Worm (Caenorhabditis elegans) whole organism, L4 larva: Measurements from ENCODE around the gene nep-26.
"Not testable (repeated sequence)": the region's sequence is repeated elsewhere in the genome, so short reads cannot be mapped to it uniquely, and the experiment has no call there.

Experiments used
- F10B5.3 ChIP-seq: sonication (generic microtip); optimal IDR thresholded peaks from 2 replicates; lab custom pipeline; 2016; ENCODE audit warnings: mild to moderate bottlenecking, missing genetic modification characterization, missing compliant biosample characterization
- F26F4.8 ChIP-seq: fragments of 200-800 bp; sonication (Bioruptor generic); conservative IDR thresholded peaks from 2 replicates; pipeline ENCODE4 v1.3.6; 2022; ENCODE audit warnings: missing genetic modification characterization, missing compliant biosample characterization
- F37D6.2 ChIP-seq: sonication (generic microtip); optimal IDR thresholded peaks from 2 replicates; lab custom pipeline; 2016; ENCODE audit warnings: mild to moderate bottlenecking, missing genetic modification characterization, missing compliant biosample characterization
- T20F7.1 ChIP-seq: fragments of 200-800 bp; sonication (Bioruptor generic); optimal IDR thresholded peaks from 2 replicates; lab custom pipeline; 2018; ENCODE audit warnings: mild to moderate bottlenecking, missing genetic modification characterization, missing compliant biosample characterization
- T26A8.4 ChIP-seq: fragments of 200-800 bp; sonication (Bioruptor generic); IDR thresholded peaks from 2 replicates; pipeline ENCODE4 v1.3.6; 2022; ENCODE audit warnings: missing genetic modification characterization, missing compliant biosample characterization
- Y5F2A.4 ChIP-seq: fragments of 200-800 bp; sonication (Bioruptor generic); optimal IDR thresholded peaks from 2 replicates; lab custom pipeline; 2018; ENCODE audit warnings: mild to moderate bottlenecking, missing genetic modification characterization, missing compliant biosample characterization
- Y75B8A.6 ChIP-seq: fragments of 200-800 bp; sonication (Bioruptor generic); IDR thresholded peaks from 2 replicates; pipeline ENCODE4 v1.3.6; 2022; ENCODE audit warnings: missing genetic modification reagents, missing genetic modification characterization, missing compliant biosample characterization
- ZK337.2 ChIP-seq: fragments of 200-800 bp; sonication (Bioruptor generic); IDR thresholded peaks from 2 replicates; pipeline ENCODE4 v1.3.6; 2022; ENCODE audit warnings: missing genetic modification reagents, missing genetic modification characterization, missing compliant biosample characterization
- aha-1 ChIP-seq: fragments of 150-350 bp; peaks from one replicate; lab custom pipeline; 2014; ENCODE audit warnings: missing biosample characterization, missing genetic modification characterization
- ama-1 ChIP-seq: fragments of 150-350 bp; optimal IDR thresholded peaks from 2 replicates; lab custom pipeline; 2014; ENCODE audit warnings: inconsistent platforms, mixed read lengths
- arid-1 ChIP-seq: fragments of 200-800 bp; sonication (Bioruptor generic); conservative IDR thresholded peaks from 2 replicates; pipeline ENCODE4 v1.3.6; 2022; ENCODE audit warnings: missing genetic modification reagents, missing genetic modification characterization, missing compliant biosample characterization
- ceh-82 ChIP-seq: sonication (generic microtip); optimal IDR thresholded peaks from 2 replicates; lab custom pipeline; 2017; ENCODE audit warnings: missing biosample characterization, missing genetic modification characterization
- cey-2 ChIP-seq: sonication (generic microtip); optimal IDR thresholded peaks from 3 replicates; lab custom pipeline; 2017; ENCODE audit warnings: missing genetic modification characterization, mild to moderate bottlenecking, missing compliant biosample characterization, antibody characterized with exemption, borderline replicate concordance; ENCODE audit not compliant: insufficient read depth
- ctbp-1 ChIP-seq: fragments of 200-800 bp; sonication (Bioruptor generic); IDR thresholded peaks from 2 replicates; pipeline ENCODE4 v1.3.6; 2022; ENCODE audit warnings: missing genetic modification reagents, missing genetic modification characterization, missing compliant biosample characterization
- daf-16 ChIP-seq, 3 experiments: sonication (generic microtip); optimal IDR thresholded peaks; 2 replicates each; lab custom pipeline; 2016 to 2017; ENCODE audit warnings: missing genetic modification characterization in 3 of 3, missing genetic modification reagents in 3 of 3, mild to moderate bottlenecking in 2 of 3, missing compliant biosample characterization in 2 of 3, missing biosample characterization in 1 of 3, moderate library complexity in 1 of 3
- dpl-1 ChIP-seq: fragments of 150-350 bp; optimal IDR thresholded peaks from 2 replicates; lab custom pipeline; 2014; ENCODE audit warnings: missing biosample characterization, missing genetic modification reagents, missing genetic modification characterization
- duxl-1 ChIP-seq: sonication (generic microtip); optimal IDR thresholded peaks from 2 replicates; lab custom pipeline; 2016; ENCODE audit warnings: mild to moderate bottlenecking, missing genetic modification characterization, moderate library complexity, missing compliant biosample characterization; ENCODE audit not compliant: poor library complexity
- dve-1 ChIP-seq: sonication (generic microtip); optimal IDR thresholded peaks from 2 replicates; lab custom pipeline; 2017; ENCODE audit warnings: antibody characterized with exemption, mild to moderate bottlenecking, missing genetic modification characterization, missing compliant biosample characterization; ENCODE audit not compliant: insufficient read depth
- fkh-10 ChIP-seq: fragments of 150-350 bp; optimal IDR thresholded peaks from 2 replicates; lab custom pipeline; 2014; ENCODE audit warnings: missing biosample characterization, missing genetic modification reagents, missing genetic modification characterization
- hlh-11 ChIP-seq: fragments of 200-800 bp; sonication (Bioruptor generic); optimal IDR thresholded peaks from 2 replicates; lab custom pipeline; 2018; ENCODE audit warnings: mild to moderate bottlenecking, missing genetic modification characterization, missing compliant biosample characterization
- hlh-30 ChIP-seq: sonication (generic microtip); optimal IDR thresholded peaks from 2 replicates; lab custom pipeline; 2017; ENCODE audit warnings: antibody characterized with exemption, mild to moderate bottlenecking, missing genetic modification characterization, missing compliant biosample characterization; ENCODE audit not compliant: insufficient read depth
- hmg-1.1 ChIP-seq: fragments of 200-800 bp; sonication (Bioruptor generic); IDR thresholded peaks from 2 replicates; pipeline ENCODE4 v1.3.6; 2022; ENCODE audit warnings: missing genetic modification reagents, missing genetic modification characterization, missing compliant biosample characterization
- jun-1 ChIP-seq: fragments of 150-350 bp; optimal IDR thresholded peaks from 2 replicates; lab custom pipeline; 2014; ENCODE audit warnings: missing biosample characterization, missing genetic modification reagents, missing genetic modification characterization
- lim-7 ChIP-seq: fragments of 200-800 bp; sonication (Bioruptor generic); IDR thresholded peaks from 2 replicates; pipeline ENCODE4 v1.3.6; 2022; ENCODE audit warnings: missing genetic modification characterization, missing compliant biosample characterization
- lin-1 ChIP-seq: fragments of 200-800 bp; sonication (Bioruptor generic); IDR thresholded peaks from 2 replicates; pipeline ENCODE4 v1.3.6; 2022; ENCODE audit warnings: missing genetic modification reagents, missing genetic modification characterization, missing compliant biosample characterization
- lin-13 ChIP-seq: fragments of 150-350 bp; optimal IDR thresholded peaks from 2 replicates; lab custom pipeline; 2014; ENCODE audit warnings: missing biosample characterization, missing genetic modification reagents, missing genetic modification characterization
- lin-38 ChIP-seq: fragments of 200-800 bp; sonication (Bioruptor generic); IDR thresholded peaks from 2 replicates; pipeline ENCODE4 v1.3.6; 2022; ENCODE audit warnings: missing genetic modification reagents, missing genetic modification characterization, missing compliant biosample characterization
- lin-39 ChIP-seq: fragments of 150-350 bp; optimal IDR thresholded peaks from 2 replicates; lab custom pipeline; 2014; ENCODE audit warnings: missing biosample characterization, missing genetic modification reagents, missing genetic modification characterization
- lsy-2 ChIP-seq, 2 experiments: fragments of 150-350 bp in 1 of 2; sonication (generic microtip) in 1 of 2; optimal IDR thresholded peaks; 2 replicates each; lab custom pipeline; 2014 to 2017; ENCODE audit warnings: missing biosample characterization in 2 of 2, missing genetic modification characterization in 2 of 2
- madf-5 ChIP-seq, 2 experiments: fragments of 200-800 bp; sonication (Bioruptor generic); IDR thresholded peaks; 2 replicates each; pipeline ENCODE4 v1.3.6; 2022; ENCODE audit warnings: missing compliant biosample characterization in 2 of 2, missing genetic modification characterization in 2 of 2
- mep-1 ChIP-seq: fragments of 150-350 bp; sonication (generic microtip); optimal IDR thresholded peaks from 3 replicates; lab custom pipeline; 2014; ENCODE audit warnings: missing biosample characterization, missing genetic modification characterization
- mes-2 ChIP-seq: sonication (generic microtip); optimal IDR thresholded peaks from 2 replicates; lab custom pipeline; 2016; ENCODE audit warnings: missing genotype, mild to moderate bottlenecking, missing genetic modification characterization, missing compliant biosample characterization; ENCODE audit not compliant: poor library complexity, severe bottlenecking
- nhr-10 ChIP-seq: fragments of 150-350 bp; optimal IDR thresholded peaks from 2 replicates; lab custom pipeline; 2014; ENCODE audit warnings: missing biosample characterization, missing genetic modification characterization
- nhr-42 ChIP-seq: fragments of 200-800 bp; sonication (Bioruptor generic); IDR thresholded peaks from 2 replicates; pipeline ENCODE4 v1.3.6; 2022; ENCODE audit warnings: missing genetic modification characterization, missing compliant biosample characterization
- nhr-77 ChIP-seq: fragments of 150-350 bp; optimal IDR thresholded peaks from 2 replicates; lab custom pipeline; 2014; ENCODE audit warnings: missing biosample characterization, missing genetic modification characterization
- pha-4 ChIP-seq, 2 experiments: fragments of 150-350 bp in 1 of 2; fragments of 200-800 bp in 1 of 2; sonication (Bioruptor generic) in 1 of 2; IDR thresholded peaks in 1 of 2; optimal IDR thresholded peaks in 1 of 2; 2 replicates each; pipeline versions ENCODE4 v1.3.6 to Lab custom; 2014 to 2022; ENCODE audit warnings: missing genetic modification characterization in 2 of 2, missing genetic modification reagents in 2 of 2, missing biosample characterization in 1 of 2, missing compliant biosample characterization in 1 of 2
- php-3 ChIP-seq: fragments of 200-800 bp; sonication (Bioruptor generic); IDR thresholded peaks from 2 replicates; pipeline ENCODE4 v1.3.6; 2022; ENCODE audit warnings: missing genetic modification reagents, missing genetic modification characterization, missing compliant biosample characterization
- rbr-2 ChIP-seq: sonication (generic microtip); optimal IDR thresholded peaks from 2 replicates; lab custom pipeline; 2016; ENCODE audit warnings: missing genotype, missing genetic modification characterization, missing compliant biosample characterization
- saeg-2 ChIP-seq: fragments of 200-800 bp; sonication (Bioruptor generic); IDR thresholded peaks from 2 replicates; pipeline ENCODE4 v1.3.6; 2022; ENCODE audit warnings: missing genetic modification reagents, missing genetic modification characterization, missing compliant biosample characterization
- set-16 ChIP-seq: fragments of 200-800 bp; sonication (Bioruptor generic); IDR thresholded peaks from 2 replicates; pipeline ENCODE4 v1.3.6; 2022; ENCODE audit warnings: missing genetic modification reagents, missing genetic modification characterization, missing compliant biosample characterization
- spr-1 ChIP-seq: sonication (generic microtip); optimal IDR thresholded peaks from 2 replicates; lab custom pipeline; 2016; ENCODE audit warnings: mild to moderate bottlenecking, missing genetic modification characterization, missing compliant biosample characterization
- unc-130 ChIP-seq: sonication (generic microtip); optimal IDR thresholded peaks from 2 replicates; lab custom pipeline; 2016; ENCODE audit warnings: missing genetic modification reagents, missing genetic modification characterization, missing compliant biosample characterization
- vab-7 ChIP-seq: fragments of 200-800 bp; sonication (Bioruptor generic); IDR thresholded peaks from 2 replicates; pipeline ENCODE4 v1.3.6; 2022; ENCODE audit warnings: missing genetic modification reagents, missing genetic modification characterization, missing compliant biosample characterization
- zfp-3 ChIP-seq: fragments of 200-800 bp; sonication (Bioruptor generic); conservative IDR thresholded peaks from 2 replicates; pipeline ENCODE4 v1.3.6; 2022; ENCODE audit warnings: missing genetic modification reagents, missing genetic modification characterization, missing compliant biosample characterization

Gene nep-26

DNA sequence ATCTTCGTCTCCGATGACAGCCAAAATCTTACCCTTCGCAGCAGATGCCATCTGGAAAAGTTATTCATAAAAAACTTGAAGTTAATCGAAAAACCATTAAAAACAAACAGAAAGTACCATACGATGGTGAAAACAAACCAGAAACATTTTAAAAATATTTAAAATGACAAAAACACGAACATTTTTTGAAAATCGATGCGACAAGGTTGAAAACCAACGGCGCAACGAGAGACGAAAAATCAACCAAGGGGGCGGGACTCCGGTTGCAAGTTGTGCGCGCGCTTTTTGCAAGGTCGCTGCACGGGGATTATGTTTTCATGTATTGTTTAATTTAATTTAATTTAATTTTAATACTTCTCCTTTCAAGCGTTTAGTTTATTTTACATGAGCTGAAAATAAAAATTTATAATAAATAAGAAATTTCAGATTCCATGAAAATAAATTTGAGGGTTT is 3.8 kb upstream of the nep-26 start, which contains the start of gene vha-9 (continued):
- TF ChIP-seq php-3, result no peak
- TF ChIP-seq lin-39 (tag; lab: Kevin White, UChicago), result no peak
- peak; percentile 33 for TF ChIP-seq fkh-10 (GFP tag; lab: Kevin White, UChicago)
- no peak for TF ChIP-seq Y5F2A.4 (GFP tag; lab: Kevin White, UChicago)
- no peak for TF ChIP-seq ZK337.2 (GFP tag; lab: Robert Waterston, UW)
- no peak for TF ChIP-seq nhr-10 (tag; lab: Kevin White, UChicago)
- TF ChIP-seq nhr-77 (tag; lab: Kevin White, UChicago), result peak; percentile 53
- TF ChIP-seq lin-13 (GFP tag; lab: Kevin White, UChicago), result peak; percentile 59
- TF ChIP-seq duxl-1, result no peak
- TF ChIP-seq F10B5.3 (tag; lab: Kevin White, UChicago), result no peak
- TF ChIP-seq nhr-42 (GFP tag; lab: Robert Waterston, UW), result peak; percentile 56; the same call in 1 of the 2 replicates
- TF ChIP-seq pha-4 (GFP tag; IDR thresholded peaks at IDR 0.05; lab: Robert Waterston, UW), result 0 out of 2 replicates have a peak, but pooled peaks have one; percentile 46
- TF ChIP-seq pha-4 (tag; optimal IDR thresholded peaks at IDR 0.05; lab: Kevin White, UChicago), result no peak
- peak; percentile 62 for TF ChIP-seq hlh-11 (tag; lab: Kevin White, UChicago)
- TF ChIP-seq ceh-82, result no peak
- TF ChIP-seq cey-2 (tag; lab: Kevin White, UChicago), result no peak

DNA sequence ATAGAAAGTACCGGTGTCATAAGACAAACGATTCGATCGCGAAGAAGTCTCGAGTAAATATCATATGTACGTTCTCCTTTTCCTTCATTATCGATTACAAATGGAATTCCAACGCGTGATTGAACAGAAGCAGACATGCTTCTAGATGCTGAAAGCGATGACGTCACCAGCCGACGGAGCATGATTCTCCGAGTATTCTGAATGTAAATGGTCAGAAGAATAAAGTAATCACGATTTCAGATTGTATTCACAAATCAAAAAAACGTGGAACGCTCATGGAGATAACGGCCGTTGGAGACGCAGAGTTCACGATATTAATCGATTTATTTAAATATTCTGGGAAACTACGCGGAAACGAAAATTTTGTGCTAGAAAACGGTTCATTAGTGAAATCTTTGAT is 2.7 kb upstream of the nep-26 start, which contains the start of gene clpp-1:
clpp-1 (minus strand) TSS at position 197 of the 400 bp plus-strand sequence.
- no peak for TF ChIP-seq F26F4.8
- TF ChIP-seq ctbp-1 (GFP tag; lab: Robert Waterston, UW), result 0 out of 2 replicates have a peak, but pooled peaks have one; percentile 6
- TF ChIP-seq saeg-2 (GFP tag; lab: Robert Waterston, UW), result 0 out of 2 replicates have a peak, but pooled peaks have one; percentile 47
- TF ChIP-seq arid-1 (GFP tag; lab: Robert Waterston, UW), result 0 out of 2 replicates have a peak, but pooled peaks have one; percentile 24
- TF ChIP-seq jun-1, result no peak
- TF ChIP-seq dve-1 (tag; lab: Kevin White, UChicago), result peak; percentile 16
- TF ChIP-seq mes-2 (tag; lab: Kevin White, UChicago), result peak; percentile 16
- no peak for TF ChIP-seq F37D6.2 (tag; lab: Kevin White, UChicago)
- TF ChIP-seq Y5F2A.4 (GFP tag; lab: Kevin White, UChicago), result no peak
- TF ChIP-seq lsy-2 (tag; optimal IDR thresholded peaks at IDR 0.05; lab: Kevin White, UChicago), result peak in 1 of 2 experiments; percentile 31
- TF ChIP-seq zfp-3, result peak; percentile 66; the same call in 1 of the 2 replicates
- peak; percentile 82 for TF ChIP-seq ama-1 (lab: Kevin White, UChicago)
- peak; percentile 32 for TF ChIP-seq mep-1
- 0 out of 2 replicates have a peak, but pooled peaks have one; percentile 52 for TF ChIP-seq Y75B8A.6
- peak; percentile 19 for TF ChIP-seq T20F7.1
- TF ChIP-seq dpl-1 (GFP tag; lab: Kevin White, UChicago), result peak; percentile 17
- TF ChIP-seq hlh-30 (tag; lab: Kevin White, UChicago), result peak; percentile 29
- TF ChIP-seq hlh-11 (tag; lab: Kevin White, UChicago), result peak; percentile 20

DNA sequence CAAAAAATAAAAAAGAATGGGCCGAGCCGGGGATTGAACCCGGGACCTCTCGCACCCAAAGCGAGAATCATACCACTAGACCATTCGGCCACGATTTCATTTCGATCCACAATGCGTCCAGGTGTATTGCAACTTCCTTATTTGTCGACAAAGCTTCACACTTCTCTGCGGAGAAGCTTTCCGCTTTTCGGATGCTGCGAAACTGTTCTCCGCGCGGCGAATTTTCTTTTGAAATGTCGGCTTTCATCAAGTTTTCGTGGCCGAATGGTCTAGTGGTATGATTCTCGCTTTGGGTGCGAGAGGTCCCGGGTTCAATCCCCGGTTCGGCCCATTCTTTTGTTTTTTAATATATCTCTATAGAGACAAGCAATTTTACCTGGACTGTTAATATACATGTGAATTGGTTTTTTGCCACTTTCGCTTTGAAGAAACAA is 2.2 kb upstream of the nep-26 start:
- TF ChIP-seq lin-38 (GFP tag; lab: Robert Waterston, UW) (peak; percentile 74), rbr-2 (peak; percentile 37), unc-130 (GFP tag; lab: Kevin White, UChicago) (peak; percentile 16), lin-1 (GFP tag; lab: Robert Waterston, UW) (0 out of 2 replicates have a peak, but pooled peaks have one; percentile 18), F26F4.8 (peak; percentile 67; the same call in 1 of the 2 replicates), aha-1 (peak; percentile 92), mes-2 (tag; lab: Kevin White, UChicago) (peak; percentile 17), lim-7 (0 out of 2 replicates have a peak, but pooled peaks have one; percentile 49), spr-1 (tag; lab: Kevin White, UChicago) (peak; percentile 48), pha-4 (GFP tag; IDR thresholded peaks at IDR 0.05; lab: Robert Waterston, UW) (peak; percentile 72), php-3 (0 out of 2 replicates have a peak, but pooled peaks have one; percentile 32), daf-16 (tag; optimal IDR thresholded peaks at IDR 0.05; lab: Kevin White, UChicago) (peak; percentile 43), vab-7 (GFP tag; lab: Robert Waterston, UW) (peak; percentile 21; the same call in 1 of the 2 replicates), set-16 (GFP tag; lab: Robert Waterston, UW) (peak; percentile 58; the same call in 1 of the 2 replicates), T26A8.4 (GFP tag; lab: Robert Waterston, UW) (peak; percentile 73), hmg-1.1 (GFP tag; lab: Robert Waterston, UW) (peak; percentile 49; the same call in 1 of the 2 replicates), madf-5 (GFP tag; IDR thresholded peaks at IDR 0.05; lab: Robert Waterston, UW) (0 out of 4 replicates have a peak, but pooled peaks of 1 of the 2 experiments have one; percentile 17)
- TF ChIP-seq pha-4 (tag; optimal IDR thresholded peaks at IDR 0.05; lab: Kevin White, UChicago); daf-16 (GFP tag; optimal IDR thresholded peaks at IDR 0.05; lab: Kevin White, UChicago): not testable (repeated sequence)
